Worm (Caenorhabditis elegans) whole organism, late embryonic: Measurements from ENCODE around the gene F29G6.1.
A peak's percentile ranks its signal among the peaks of the same experiment; 100 is the strongest.

ENCODE experiments used
- C38D4.7 ChIP-seq: fragments of 200-800 bp; sonication (Bioruptor generic); optimal IDR thresholded peaks from 2 replicates; lab custom pipeline; 2018; ENCODE audit warnings: mild to moderate bottlenecking, missing genetic modification characterization, moderate library complexity, missing compliant biosample characterization
- ama-1 ChIP-seq: fragments of 150-350 bp; optimal IDR thresholded peaks from 2 replicates; lab custom pipeline; 2014
- ceh-45 ChIP-seq: fragments of 200-800 bp; sonication (Bioruptor generic); IDR thresholded peaks from 2 replicates; pipeline ENCODE4 v1.3.6; 2022; ENCODE audit warnings: missing genetic modification reagents, missing genetic modification characterization, missing compliant biosample characterization
- elt-2 ChIP-seq: sonication (generic microtip); optimal IDR thresholded peaks from 2 replicates; lab custom pipeline; 2016; ENCODE audit warnings: missing genetic modification reagents, missing genetic modification characterization, missing compliant biosample characterization
- fkh-10 ChIP-seq: fragments of 150-350 bp; optimal IDR thresholded peaks from 2 replicates; lab custom pipeline; 2014; ENCODE audit warnings: missing biosample characterization, missing genetic modification reagents, missing genetic modification characterization
- nfya-1 ChIP-seq: sonication (generic microtip); optimal IDR thresholded peaks from 2 replicates; lab custom pipeline; 2017; ENCODE audit warnings: missing genetic modification characterization, mild to moderate bottlenecking, missing compliant biosample characterization, antibody characterized with exemption, moderate library complexity
- pha-4 ChIP-seq: fragments of 150-350 bp; optimal IDR thresholded peaks from 2 replicates; lab custom pipeline; 2018; ENCODE audit warnings: missing biosample characterization, missing genetic modification reagents, missing genetic modification characterization
- pqm-1 ChIP-seq: sonication (generic microtip); optimal IDR thresholded peaks from 2 replicates; lab custom pipeline; 2016; ENCODE audit warnings: missing genetic modification characterization, missing compliant biosample characterization
- sox-4 ChIP-seq: sonication (generic microtip); optimal IDR thresholded peaks from 2 replicates; lab custom pipeline; 2017; ENCODE audit warnings: mild to moderate bottlenecking, missing genetic modification characterization, inconsistent platforms, missing compliant biosample characterization
- ttx-3 ChIP-seq: sonication (generic microtip); optimal IDR thresholded peaks from 2 replicates; lab custom pipeline; 2016; ENCODE audit warnings: missing genetic modification reagents, missing genetic modification characterization, missing compliant biosample characterization

ce11 chrX:11482637-11483036 lies 19.4 kb upstream of the F29G6.1 start:
- TF ChIP-seq sox-4 (tag; lab: Kevin White, UChicago) (no peak), pqm-1 (tag; lab: Kevin White, UChicago) (no peak), ceh-45 (GFP tag; lab: Robert Waterston, UW) (no peak), fkh-10 (GFP tag; lab: Kevin White, UChicago) (no peak), pha-4 (tag; lab: Kevin White, UChicago) (no peak), ama-1 (lab: Kevin White, UChicago) (no peak), ttx-3 (no peak), elt-2 (tag; lab: Kevin White, UChicago) (peak; percentile 37), nfya-1 (tag; lab: Kevin White, UChicago) (no peak), C38D4.7 (no peak)
